Fruit fly (Drosophila melanogaster) whole organism, embryonic: ENCODE data around the gene Nf-YC.

Experiments used
- Abd-B ChIP-seq: fragments of 200-800 bp; sonication (Bioruptor generic); optimal IDR thresholded peaks from 2 replicates; lab custom pipeline; 2018; ENCODE audit warnings: missing biosample characterization, mild to moderate bottlenecking, missing genetic modification characterization, moderate library complexity
- Atf3 ChIP-seq: fragments of 200-800 bp; sonication (Bioruptor generic); optimal IDR thresholded peaks from 3 replicates; lab custom pipeline; 2016; ENCODE audit warnings: missing biosample characterization, missing genetic modification characterization
- CG14014 ChIP-seq: fragments of 200-800 bp; sonication (Bioruptor generic); IDR thresholded peaks from 2 replicates; pipeline ENCODE4 v1.3.6; 2022; ENCODE audit warnings: missing biosample characterization, missing genetic modification characterization
- CG14860 ChIP-seq: fragments of 200-800 bp; sonication (Bioruptor generic); IDR thresholded peaks from 3 replicates; pipeline ENCODE4 v1.3.6; 2022; ENCODE audit warnings: missing biosample characterization, missing genetic modification characterization; ENCODE audit not compliant: partially characterized antibody
- CG1529 ChIP-seq: fragments of 200-800 bp; sonication (Bioruptor generic); optimal IDR thresholded peaks from 3 replicates; lab custom pipeline; 2018; ENCODE audit warnings: missing biosample characterization, missing genetic modification characterization
- CG17568 ChIP-seq: fragments of 200-800 bp; sonication (Bioruptor generic); optimal IDR thresholded peaks from 2 replicates; lab custom pipeline; 2018; ENCODE audit warnings: missing biosample characterization, mild to moderate bottlenecking, missing genetic modification characterization, moderate library complexity
- CG18262 ChIP-seq: fragments of 200-800 bp; optimal IDR thresholded peaks from 3 replicates; lab custom pipeline; 2019; ENCODE audit warnings: missing biosample characterization, mild to moderate bottlenecking, missing genetic modification characterization, moderate library complexity
- CG18764 ChIP-seq: fragments of 200-800 bp; sonication (Bioruptor generic); optimal IDR thresholded peaks from 3 replicates; lab custom pipeline; 2016; ENCODE audit warnings: missing biosample characterization, missing genetic modification characterization
- CG2120 ChIP-seq: fragments of 200-800 bp; sonication (Bioruptor generic); optimal IDR thresholded peaks from 3 replicates; lab custom pipeline; 2016; ENCODE audit warnings: missing biosample characterization, missing genetic modification characterization
- CG31388 ChIP-seq: fragments of 200-800 bp; sonication (Bioruptor generic); optimal IDR thresholded peaks from 2 replicates; lab custom pipeline; 2016; ENCODE audit warnings: missing biosample characterization, missing genetic modification characterization
- CG31441 ChIP-seq: fragments of 200-800 bp; sonication (Bioruptor generic); IDR thresholded peaks from 2 replicates; pipeline ENCODE4 v1.3.6; 2022; ENCODE audit warnings: missing biosample characterization, missing genetic modification characterization
- CG33557 ChIP-seq: fragments of 200-800 bp; sonication (Bioruptor generic); optimal IDR thresholded peaks from 2 replicates; lab custom pipeline; 2019; ENCODE audit warnings: missing biosample characterization, mild to moderate bottlenecking, missing genetic modification characterization, moderate library complexity
- CG3838 ChIP-seq: fragments of 200-800 bp; sonication (Bioruptor generic); optimal IDR thresholded peaks from 3 replicates; lab custom pipeline; 2016; ENCODE audit warnings: missing biosample characterization, missing genetic modification characterization
- CG4282 ChIP-seq: fragments of 200-800 bp; sonication (Bioruptor generic); optimal IDR thresholded peaks from 2 replicates; lab custom pipeline; 2016; ENCODE audit warnings: missing biosample characterization, missing genetic modification characterization
- CG4404 ChIP-seq: fragments of 200-800 bp; sonication (Bioruptor generic); IDR thresholded peaks from 2 replicates; pipeline ENCODE4 v1.3.6; 2022; ENCODE audit warnings: missing biosample characterization, missing genetic modification characterization
- CG4820 ChIP-seq: fragments of 200-800 bp; sonication (Bioruptor generic); optimal IDR thresholded peaks from 3 replicates; lab custom pipeline; 2016; ENCODE audit warnings: missing biosample characterization, missing genetic modification characterization
- CG4854 ChIP-seq: fragments of 200-800 bp; sonication (Bioruptor generic); optimal IDR thresholded peaks from 2 replicates; lab custom pipeline; 2016; ENCODE audit warnings: missing biosample characterization, missing genetic modification characterization, inconsistent platforms
- CG6654 ChIP-seq: fragments of 200-800 bp; sonication (Bioruptor generic); optimal IDR thresholded peaks from 2 replicates; lab custom pipeline; 2017; ENCODE audit warnings: missing biosample characterization, mild to moderate bottlenecking, missing genetic modification characterization
- CG9437 ChIP-seq: fragments of 200-800 bp; sonication (Bioruptor generic); optimal IDR thresholded peaks from 2 replicates; lab custom pipeline; 2018; ENCODE audit warnings: missing biosample characterization, mild to moderate bottlenecking, missing genetic modification characterization
- D19A ChIP-seq: fragments of 200-800 bp; optimal IDR thresholded peaks from 3 replicates; lab custom pipeline; 2019; ENCODE audit warnings: missing biosample characterization, mild to moderate bottlenecking, missing genetic modification characterization, moderate library complexity
- Dp ChIP-seq: fragments of 200-800 bp; sonication (Bioruptor generic); optimal IDR thresholded peaks from 2 replicates; lab custom pipeline; 2018; ENCODE audit warnings: missing biosample characterization, mild to moderate bottlenecking, missing genetic modification characterization, moderate library complexity
- Dref ChIP-seq: fragments of 200-800 bp; sonication (Bioruptor generic); IDR thresholded peaks from 2 replicates; pipeline ENCODE4 v1.3.6; 2022; ENCODE audit warnings: missing biosample characterization, missing genetic modification characterization
- Hey ChIP-seq: fragments of 200-800 bp; sonication (Bioruptor generic); optimal IDR thresholded peaks from 3 replicates; lab custom pipeline; 2018; ENCODE audit warnings: missing biosample characterization, mild to moderate bottlenecking, missing genetic modification characterization
- Hsf ChIP-seq: fragments of 200-800 bp; sonication (Bioruptor generic); optimal IDR thresholded peaks from 3 replicates; lab custom pipeline; 2016; ENCODE audit warnings: missing biosample characterization, missing genetic modification characterization
- Lhr ChIP-seq: fragments of 200-800 bp; sonication (Bioruptor generic); optimal IDR thresholded peaks from 3 replicates; lab custom pipeline; 2017; ENCODE audit warnings: mild to moderate bottlenecking, missing biosample characterization, missing genetic modification reagents, missing genetic modification characterization
- Lim3 ChIP-seq: fragments of 200-800 bp; sonication (Bioruptor generic); IDR thresholded peaks from 2 replicates; pipeline ENCODE4 v1.3.6; 2022; ENCODE audit warnings: missing biosample characterization, missing genetic modification characterization
- Med ChIP-seq: fragments of 200-800 bp; sonication (Bioruptor generic); peaks from one replicate; lab custom pipeline; 2016; ENCODE audit warnings: missing biosample characterization, missing genetic modification characterization, mild to moderate bottlenecking, inconsistent platforms, moderate library complexity
- Pdp1 ChIP-seq, 2 experiments: fragments of 200-800 bp; sonication (Bioruptor generic); optimal IDR thresholded peaks; 3 replicates each; lab custom pipeline; 2016; ENCODE audit warnings: missing biosample characterization in 2 of 2, missing genetic modification characterization in 2 of 2, mild to moderate bottlenecking in 1 of 2, moderate library complexity in 1 of 2
- Rx ChIP-seq: fragments of 200-800 bp; sonication (Bioruptor generic); IDR thresholded peaks from 2 replicates; pipeline ENCODE4 v1.3.6; 2022; ENCODE audit warnings: missing biosample characterization, missing genetic modification characterization
- Xrp1 ChIP-seq: fragments of 200-800 bp; sonication (Bioruptor generic); IDR thresholded peaks from 2 replicates; pipeline ENCODE4 v1.3.6; 2022; ENCODE audit warnings: missing biosample characterization, missing genetic modification characterization
- ase ChIP-seq: fragments of 200-800 bp; sonication (Bioruptor generic); IDR thresholded peaks from 3 replicates; pipeline ENCODE4 v1.3.6; 2022; ENCODE audit warnings: missing biosample characterization, missing genetic modification characterization
- chinmo ChIP-seq: fragments of 200-800 bp; sonication (Bioruptor generic); IDR thresholded peaks from 4 replicates; pipeline ENCODE4 v1.3.6; 2022; ENCODE audit warnings: missing biosample characterization, missing genetic modification characterization; ENCODE audit not compliant: partially characterized antibody
- chm ChIP-seq: fragments of 200-800 bp; sonication (Bioruptor generic); IDR thresholded peaks from 2 replicates; pipeline ENCODE4 v1.3.6; 2022; ENCODE audit warnings: missing biosample characterization, missing genetic modification characterization
- crol ChIP-seq: fragments of 200-800 bp; sonication (Bioruptor generic); IDR thresholded peaks from 2 replicates; pipeline ENCODE4 v1.3.6; 2022; ENCODE audit warnings: missing biosample characterization, missing genetic modification characterization
- fd102C ChIP-seq: fragments of 200-800 bp; sonication (Bioruptor generic); optimal IDR thresholded peaks from 2 replicates; lab custom pipeline; 2018; ENCODE audit warnings: missing biosample characterization, mild to moderate bottlenecking, missing genetic modification characterization, moderate library complexity
- h ChIP-seq: fragments of >200 bp; optimal IDR thresholded peaks from 2 replicates; lab custom pipeline; 2017
- kni ChIP-seq: fragments of 200-800 bp; sonication (Bioruptor generic); optimal IDR thresholded peaks from 3 replicates; lab custom pipeline; 2017; ENCODE audit warnings: mild to moderate bottlenecking, missing biosample characterization, missing genetic modification reagents, missing genetic modification characterization
- lov ChIP-seq, 2 experiments: fragments of 200-800 bp in 1 of 2; fragments of >200 bp in 1 of 2; sonication (Bioruptor generic) in 1 of 2; IDR thresholded peaks in 1 of 2; optimal IDR thresholded peaks in 1 of 2; 2 replicates in 1 of 2; 3 replicates in 1 of 2; pipeline versions ENCODE4 v1.3.6 to Lab custom; 2017 to 2022; ENCODE audit warnings: missing biosample characterization in 1 of 2, missing genetic modification characterization in 1 of 2
- mirr ChIP-seq: fragments of 200-800 bp; sonication (Bioruptor generic); optimal IDR thresholded peaks from 3 replicates; lab custom pipeline; 2018; ENCODE audit warnings: missing biosample characterization, mild to moderate bottlenecking, missing genetic modification characterization
- pfk ChIP-seq: fragments of 200-800 bp; sonication (Bioruptor generic); optimal IDR thresholded peaks from 2 replicates; lab custom pipeline; 2018; ENCODE audit warnings: missing biosample characterization, mild to moderate bottlenecking, missing genetic modification characterization, moderate library complexity
- pho ChIP-seq: fragments of 200-800 bp; sonication (Bioruptor generic); optimal IDR thresholded peaks from 2 replicates; lab custom pipeline; 2016; ENCODE audit warnings: missing biosample characterization, missing genetic modification characterization
- row ChIP-seq: fragments of 200-800 bp; sonication (Bioruptor generic); IDR thresholded peaks from 3 replicates; pipeline ENCODE4 v1.3.6; 2022; ENCODE audit warnings: missing biosample characterization, missing genetic modification characterization
- sc ChIP-seq, 3 experiments: fragments of >200 bp in 2 of 3; fragments of 200-800 bp in 1 of 3; sonication (Bioruptor generic) in 1 of 3; optimal IDR thresholded peaks; 2 replicates in 2 of 3; 3 replicates in 1 of 3; lab custom pipeline; 2017; ENCODE audit warnings: mild to moderate bottlenecking in 1 of 3, missing biosample characterization in 1 of 3, missing genetic modification characterization in 1 of 3, missing genetic modification reagents in 1 of 3
- ssp ChIP-seq: fragments of 200-800 bp; sonication (Bioruptor generic); IDR thresholded peaks from 2 replicates; pipeline ENCODE4 v1.3.6; 2022; ENCODE audit warnings: missing biosample characterization, missing genetic modification characterization
- stwl ChIP-seq: fragments of 200-800 bp; sonication (Bioruptor generic); optimal IDR thresholded peaks from 3 replicates; lab custom pipeline; 2018; ENCODE audit warnings: missing biosample characterization, mild to moderate bottlenecking, missing genetic modification characterization, moderate library complexity
- sug ChIP-seq: fragments of 200-800 bp; optimal IDR thresholded peaks from 2 replicates; lab custom pipeline; 2019; ENCODE audit warnings: missing biosample characterization, mild to moderate bottlenecking, missing genetic modification characterization, moderate library complexity
- ttk ChIP-seq: fragments of 200-800 bp; sonication (Bioruptor generic); IDR thresholded peaks from 2 replicates; pipeline ENCODE4 v2.1.2; 2022; ENCODE audit warnings: missing biosample characterization, missing genetic modification characterization
- zf30C ChIP-seq: fragments of 200-800 bp; sonication (Bioruptor generic); optimal IDR thresholded peaks from 3 replicates; lab custom pipeline; 2018; ENCODE audit warnings: missing biosample characterization, mild to moderate bottlenecking, missing genetic modification characterization

The Nf-YC gene

dm6 chrX:6804485-6805295, 16.0 kb downstream of the Nf-YC start (continued):
- TF ChIP-seq CG6654: peak; percentile 3
- TF ChIP-seq CG3838 (GFP tag; lab: Kevin White, UChicago): peak; percentile 60
- peak; percentile 64 for TF ChIP-seq CG4820 (GFP tag; lab: Kevin White, UChicago)
- no peak for TF ChIP-seq chinmo (GFP tag; lab: Robert Waterston, UW)
- peak; percentile 83 for TF ChIP-seq CG14014 (GFP tag; lab: Robert Waterston, UW)
- peak; percentile 60 for TF ChIP-seq Abd-B (GFP tag; lab: Kevin White, UChicago)
- TF ChIP-seq h (lab: Kevin White, UChicago): no peak
- no peak for TF ChIP-seq pfk (GFP tag; lab: Kevin White, UChicago)
- TF ChIP-seq CG17568 (GFP tag; lab: Kevin White, UChicago): no peak
- peak; percentile 67 for TF ChIP-seq CG1529 (GFP tag; lab: Kevin White, UChicago)
- peak; percentile 1 for TF ChIP-seq sug
- TF ChIP-seq CG4854: peak; percentile 57
- peak; percentile 45 for TF ChIP-seq CG33557 (GFP tag; lab: Kevin White, UChicago)
- no peak for TF ChIP-seq zf30C (GFP tag; lab: Kevin White, UChicago)
- TF ChIP-seq ase (GFP tag; lab: Robert Waterston, UW): peak; percentile 82
- TF ChIP-seq Rx: peak; percentile 89
- peak; percentile 74 for TF ChIP-seq CG18262 (tag; lab: Kevin White, UChicago)
- TF ChIP-seq CG9437 (GFP tag; lab: Kevin White, UChicago): peak; percentile 63
- TF ChIP-seq lov (optimal IDR thresholded peaks at IDR 0.05; lab: Kevin White, UChicago): no peak
- peak; percentile 87; the same call in 2 of the 3 replicates for TF ChIP-seq lov (GFP tag; IDR thresholded peaks at IDR 0.05; lab: Robert Waterston, UW)
- no peak for TF ChIP-seq stwl (tag; lab: Kevin White, UChicago)
- peak in 1 of 2 experiments; percentile 62 for TF ChIP-seq Pdp1 (GFP tag; optimal IDR thresholded peaks at IDR 0.05; lab: Kevin White, UChicago)
- no peak for TF ChIP-seq CG14860 (GFP tag; lab: Robert Waterston, UW)
- TF ChIP-seq ssp (GFP tag; lab: Robert Waterston, UW): peak; percentile 76
- peak; percentile 83 for TF ChIP-seq Hsf
- no peak for TF ChIP-seq Hey (tag; lab: Kevin White, UChicago)
- TF ChIP-seq Atf3: peak; percentile 66
- no peak for TF ChIP-seq kni (GFP tag; lab: Kevin White, UChicago)
- TF ChIP-seq sc (optimal IDR thresholded peaks at IDR 0.05; lab: Kevin White, UChicago): no peak
- no peak for TF ChIP-seq sc (GFP tag; optimal IDR thresholded peaks at IDR 0.05; lab: Kevin White, UChicago)
- no peak for TF ChIP-seq Dp (GFP tag; lab: Kevin White, UChicago)
- peak; percentile 82 for TF ChIP-seq CG2120 (GFP tag; lab: Kevin White, UChicago)
- TF ChIP-seq Xrp1 (GFP tag; lab: Robert Waterston, UW): peak; percentile 90
- peak; percentile 78 for TF ChIP-seq D19A (tag; lab: Kevin White, UChicago)
- TF ChIP-seq Dref (GFP tag; lab: Robert Waterston, UW): 0 out of 2 replicates have a peak, but pooled peaks have one; percentile 16
- peak; percentile 47 for TF ChIP-seq Lhr (GFP tag; lab: Kevin White, UChicago)
- TF ChIP-seq Med: peak; percentile 96
- TF ChIP-seq Lim3: peak; percentile 62
- TF ChIP-seq chm (GFP tag; lab: Robert Waterston, UW): peak; percentile 90
- peak; percentile 47; the same call in 1 of the 2 replicates for TF ChIP-seq crol (GFP tag; lab: Robert Waterston, UW)
- TF ChIP-seq CG31388 (GFP tag; lab: Kevin White, UChicago): peak; percentile 31
- peak; percentile 91 for TF ChIP-seq row
- TF ChIP-seq pho (GFP tag; lab: Kevin White, UChicago): peak; percentile 66
- peak; percentile 77 for TF ChIP-seq CG4404
- peak; percentile 32 for TF ChIP-seq CG18764 (GFP tag; lab: Kevin White, UChicago)
- TF ChIP-seq fd102C (GFP tag; lab: Kevin White, UChicago): peak; percentile 51
- TF ChIP-seq mirr (GFP tag; lab: Kevin White, UChicago): no peak
- no peak; the same call in 1 of the 2 replicates for TF ChIP-seq CG31441 (GFP tag; lab: Robert Waterston, UW)
- peak; percentile 30 for TF ChIP-seq CG4282 (GFP tag; lab: Kevin White, UChicago)
- peak; percentile 84 for TF ChIP-seq ttk (GFP tag; lab: Robert Waterston, UW)
